Fruit fly (Drosophila melanogaster): ENCODE data around the gene Stt3B.

dm6 chr3R:25082348-25082747 is 12.9 kb upstream of the Stt3B start, which contains the start of gene fd96Ca:
- TF ChIP-seq psq (GFP tag; optimal IDR thresholded peaks at IDR 0.05) (no peak), Myc (optimal IDR thresholded peaks at IDR 0.05) (no peak), Sp1 (GFP tag; optimal IDR thresholded peaks at IDR 0.05) (no peak), h (GFP tag; optimal IDR thresholded peaks at IDR 0.05) (no peak), pan (optimal IDR thresholded peaks at IDR 0.05) (no peak), lola (GFP tag; optimal IDR thresholded peaks at IDR 0.05) (no peak)

Measured in whole organism, wandering third instar larva.